Fruit fly (Drosophila melanogaster) whole organism, embryonic: ENCODE measurements around the gene CG17666.

ENCODE experiments used
- ATbp ChIP-seq: fragments of 200-800 bp; sonication (Bioruptor generic); optimal IDR thresholded peaks from 2 replicates; lab custom pipeline; 2017; ENCODE audit warnings: missing biosample characterization, mild to moderate bottlenecking, missing genetic modification characterization, missing genetic modification reagents
- Bgb ChIP-seq: fragments of 200-800 bp; sonication (Bioruptor generic); IDR thresholded peaks from 2 replicates; pipeline ENCODE4 v1.3.6; 2022; ENCODE audit warnings: missing biosample characterization, missing genetic modification characterization; ENCODE audit not compliant: partially characterized antibody
- CG1024 ChIP-seq: fragments of 200-800 bp; sonication (Bioruptor generic); IDR thresholded peaks from 2 replicates; pipeline ENCODE4 v1.3.6; 2022; ENCODE audit warnings: missing biosample characterization, missing genetic modification characterization
- CG10267 ChIP-seq: fragments of 200-800 bp; sonication (Bioruptor generic); optimal IDR thresholded peaks from 2 replicates; lab custom pipeline; 2018; ENCODE audit warnings: missing biosample characterization, mild to moderate bottlenecking, missing genetic modification characterization, moderate library complexity
- CG10462 ChIP-seq: fragments of 200-800 bp; sonication (Bioruptor generic); optimal IDR thresholded peaks from 2 replicates; lab custom pipeline; 2016; ENCODE audit warnings: missing biosample characterization, missing genetic modification characterization
- CG10654 ChIP-seq: fragments of 200-800 bp; sonication (Bioruptor generic); optimal IDR thresholded peaks from 2 replicates; lab custom pipeline; 2016; ENCODE audit warnings: missing biosample characterization, missing genetic modification characterization
- CG14014 ChIP-seq: fragments of 200-800 bp; sonication (Bioruptor generic); IDR thresholded peaks from 2 replicates; pipeline ENCODE4 v1.3.6; 2022; ENCODE audit warnings: missing biosample characterization, missing genetic modification characterization
- CG1603 ChIP-seq: fragments of 200-800 bp; sonication (Bioruptor generic); optimal IDR thresholded peaks from 2 replicates; lab custom pipeline; 2019; ENCODE audit warnings: missing biosample characterization, mild to moderate bottlenecking, missing genetic modification characterization, moderate library complexity
- CG16813 ChIP-seq: fragments of 200-800 bp; sonication (Bioruptor generic); IDR thresholded peaks from 3 replicates; pipeline ENCODE4 v1.3.6; 2022; ENCODE audit warnings: missing biosample characterization, missing genetic modification characterization; ENCODE audit not compliant: partially characterized antibody
- CG17829 ChIP-seq: fragments of 200-800 bp; optimal IDR thresholded peaks from 2 replicates; lab custom pipeline; 2019; ENCODE audit warnings: missing biosample characterization, mild to moderate bottlenecking, missing genetic modification characterization, moderate library complexity
- CG17912 ChIP-seq: fragments of 200-800 bp; sonication (Bioruptor generic); optimal IDR thresholded peaks from 2 replicates; lab custom pipeline; 2018; ENCODE audit warnings: missing biosample characterization, mild to moderate bottlenecking, missing genetic modification characterization
- CG18476 ChIP-seq: fragments of 200-800 bp; sonication (Bioruptor generic); optimal IDR thresholded peaks from 2 replicates; lab custom pipeline; 2016; ENCODE audit warnings: missing biosample characterization, mild to moderate bottlenecking, missing genetic modification characterization
- CG18599 ChIP-seq: fragments of 200-800 bp; sonication (Bioruptor generic); optimal IDR thresholded peaks from 3 replicates; lab custom pipeline; 2017; ENCODE audit warnings: missing biosample characterization, missing genetic modification characterization, mild to moderate bottlenecking, moderate library complexity, missing genetic modification reagents
- CG18619 ChIP-seq: fragments of 200-800 bp; sonication (Bioruptor generic); optimal IDR thresholded peaks from 3 replicates; lab custom pipeline; 2017; ENCODE audit warnings: missing biosample characterization, mild to moderate bottlenecking, missing genetic modification characterization
- CG3995 ChIP-seq: fragments of 200-800 bp; sonication (Bioruptor generic); optimal IDR thresholded peaks from 3 replicates; lab custom pipeline; 2016; ENCODE audit warnings: missing biosample characterization, missing genetic modification characterization
- CG4282 ChIP-seq: fragments of 200-800 bp; sonication (Bioruptor generic); optimal IDR thresholded peaks from 2 replicates; lab custom pipeline; 2016; ENCODE audit warnings: missing biosample characterization, missing genetic modification characterization
- CG4360 ChIP-seq: fragments of 200-800 bp; sonication (Bioruptor generic); IDR thresholded peaks from 2 replicates; pipeline ENCODE4 v1.3.6; 2022; ENCODE audit warnings: missing biosample characterization, missing genetic modification characterization
- CG4617 ChIP-seq: fragments of 200-800 bp; sonication (Bioruptor generic); optimal IDR thresholded peaks from 3 replicates; lab custom pipeline; 2016; ENCODE audit warnings: missing biosample characterization, missing genetic modification characterization, borderline replicate concordance
- CG4820 ChIP-seq: fragments of 200-800 bp; sonication (Bioruptor generic); optimal IDR thresholded peaks from 3 replicates; lab custom pipeline; 2016; ENCODE audit warnings: missing biosample characterization, missing genetic modification characterization
- CG7745 ChIP-seq: fragments of 200-800 bp; sonication (Bioruptor generic); optimal IDR thresholded peaks from 2 replicates; lab custom pipeline; 2018; ENCODE audit warnings: missing biosample characterization, mild to moderate bottlenecking, missing genetic modification characterization, moderate library complexity
- CG8089 ChIP-seq: fragments of 200-800 bp; sonication (Bioruptor generic); optimal IDR thresholded peaks from 3 replicates; lab custom pipeline; 2016; ENCODE audit warnings: missing biosample characterization, missing genetic modification characterization
- CG8281 ChIP-seq: fragments of 200-800 bp; sonication (Bioruptor generic); optimal IDR thresholded peaks from 2 replicates; lab custom pipeline; 2018; ENCODE audit warnings: missing biosample characterization, mild to moderate bottlenecking, missing genetic modification characterization, moderate library complexity
- CoRest ChIP-seq: fragments of 200-800 bp; sonication (Bioruptor generic); optimal IDR thresholded peaks from 3 replicates; lab custom pipeline; 2018; ENCODE audit warnings: missing biosample characterization, mild to moderate bottlenecking, missing genetic modification characterization, moderate library complexity
- D19A ChIP-seq: fragments of 200-800 bp; optimal IDR thresholded peaks from 3 replicates; lab custom pipeline; 2019; ENCODE audit warnings: missing biosample characterization, mild to moderate bottlenecking, missing genetic modification characterization, moderate library complexity
- Lhr ChIP-seq: fragments of 200-800 bp; sonication (Bioruptor generic); optimal IDR thresholded peaks from 3 replicates; lab custom pipeline; 2017; ENCODE audit warnings: mild to moderate bottlenecking, missing biosample characterization, missing genetic modification reagents, missing genetic modification characterization
- NK7.1 ChIP-seq: fragments of 200-800 bp; sonication (Bioruptor generic); optimal IDR thresholded peaks from 3 replicates; lab custom pipeline; 2016; ENCODE audit warnings: missing biosample characterization, missing genetic modification characterization
- Nf-YC ChIP-seq: fragments of 200-800 bp; optimal IDR thresholded peaks from 3 replicates; lab custom pipeline; 2019; ENCODE audit warnings: missing biosample characterization, mild to moderate bottlenecking, missing genetic modification characterization, moderate library complexity
- Ptx1 ChIP-seq: fragments of 200-800 bp; sonication (Bioruptor generic); IDR thresholded peaks from 2 replicates; pipeline ENCODE4 v1.3.6; 2022; ENCODE audit warnings: missing biosample characterization, missing genetic modification characterization
- Taf1 ChIP-seq: fragments of 200-800 bp; sonication (Bioruptor generic); IDR thresholded peaks from 2 replicates; pipeline ENCODE4 v1.3.6; 2022; ENCODE audit warnings: missing biosample characterization, missing genetic modification characterization
- ab ChIP-seq: fragments of 200-800 bp; sonication (Bioruptor generic); optimal IDR thresholded peaks from 2 replicates; lab custom pipeline; 2016; ENCODE audit warnings: missing biosample characterization, missing genetic modification characterization
- al ChIP-seq: fragments of 200-800 bp; sonication (Bioruptor generic); IDR thresholded peaks from 2 replicates; pipeline ENCODE4 v1.3.6; 2022; ENCODE audit warnings: missing biosample characterization, missing genetic modification characterization
- bab2 ChIP-seq: fragments of 200-800 bp; sonication (Bioruptor generic); optimal IDR thresholded peaks from 2 replicates; lab custom pipeline; 2016; ENCODE audit warnings: missing biosample characterization, missing genetic modification characterization
- cas ChIP-seq: fragments of 200-800 bp; sonication (Bioruptor generic); IDR thresholded peaks from 2 replicates; pipeline ENCODE4 v1.3.6; 2022; ENCODE audit warnings: missing biosample characterization, missing genetic modification characterization
- caup ChIP-seq: fragments of 200-800 bp; sonication (Bioruptor generic); optimal IDR thresholded peaks from 3 replicates; lab custom pipeline; 2017; ENCODE audit warnings: missing biosample characterization, mild to moderate bottlenecking, missing genetic modification characterization, moderate library complexity; ENCODE audit not compliant: severe bottlenecking
- chm ChIP-seq: fragments of 200-800 bp; sonication (Bioruptor generic); IDR thresholded peaks from 2 replicates; pipeline ENCODE4 v1.3.6; 2022; ENCODE audit warnings: missing biosample characterization, missing genetic modification characterization
- chn ChIP-seq: fragments of 200-800 bp; sonication (Bioruptor generic); optimal IDR thresholded peaks from 2 replicates; lab custom pipeline; 2016; ENCODE audit warnings: missing biosample characterization, missing genetic modification characterization
- crp ChIP-seq, 2 experiments: fragments of 200-800 bp; sonication (Bioruptor generic); optimal IDR thresholded peaks; 2 replicates in 1 of 2; 3 replicates in 1 of 2; lab custom pipeline; 2017; ENCODE audit warnings: missing biosample characterization in 2 of 2, missing genetic modification characterization in 2 of 2, mild to moderate bottlenecking in 1 of 2, moderate library complexity in 1 of 2
- dimm ChIP-seq: fragments of 200-800 bp; sonication (Bioruptor generic); IDR thresholded peaks from 2 replicates; pipeline ENCODE4 v1.3.6; 2022; ENCODE audit warnings: missing biosample characterization, missing genetic modification characterization
- grn ChIP-seq: fragments of 200-800 bp; sonication (Bioruptor generic); optimal IDR thresholded peaks from 3 replicates; lab custom pipeline; 2017; ENCODE audit warnings: missing biosample characterization, missing genetic modification characterization
- hb ChIP-seq: fragments of 200-800 bp; sonication (Bioruptor generic); IDR thresholded peaks from 3 replicates; pipeline ENCODE4 v1.3.6; 2022; ENCODE audit warnings: missing biosample characterization, missing genetic modification characterization; ENCODE audit not compliant: partially characterized antibody
- hkb ChIP-seq, 2 experiments: fragments of 200-800 bp in 1 of 2; fragments of >200 bp in 1 of 2; sonication (Bioruptor generic) in 1 of 2; IDR thresholded peaks in 1 of 2; optimal IDR thresholded peaks in 1 of 2; 2 replicates each; pipeline versions ENCODE4 v1.3.6 to Lab custom; 2017 to 2022; ENCODE audit warnings: missing biosample characterization in 1 of 2, missing genetic modification characterization in 1 of 2
- klu ChIP-seq: fragments of 200-800 bp; sonication (Bioruptor generic); IDR thresholded peaks from 2 replicates; pipeline ENCODE4 v1.3.6; 2022; ENCODE audit warnings: missing biosample characterization, missing genetic modification characterization
- luna ChIP-seq: fragments of 200-800 bp; sonication (Bioruptor generic); optimal IDR thresholded peaks from 2 replicates; lab custom pipeline; 2016; ENCODE audit warnings: missing biosample characterization, missing genetic modification characterization
- maf-S ChIP-seq: fragments of 200-800 bp; sonication (Bioruptor generic); optimal IDR thresholded peaks from 2 replicates; lab custom pipeline; 2016; ENCODE audit warnings: missing biosample characterization, missing genetic modification characterization
- nau ChIP-seq: fragments of 200-800 bp; sonication (Bioruptor generic); optimal IDR thresholded peaks from 3 replicates; lab custom pipeline; 2017; ENCODE audit warnings: missing biosample characterization, mild to moderate bottlenecking, missing genetic modification characterization, missing genetic modification reagents
- pho ChIP-seq: fragments of 200-800 bp; sonication (Bioruptor generic); optimal IDR thresholded peaks from 2 replicates; lab custom pipeline; 2016; ENCODE audit warnings: missing biosample characterization, missing genetic modification characterization
- pnt ChIP-seq: fragments of 200-800 bp; sonication (Bioruptor generic); optimal IDR thresholded peaks from 3 replicates; lab custom pipeline; 2016; ENCODE audit warnings: missing biosample characterization, missing genetic modification characterization
- salm ChIP-seq: fragments of 200-800 bp; sonication (Bioruptor generic); optimal IDR thresholded peaks from 2 replicates; lab custom pipeline; 2018; ENCODE audit warnings: missing biosample characterization, mild to moderate bottlenecking, missing genetic modification characterization
- sob ChIP-seq: fragments of 200-800 bp; sonication (Bioruptor generic); IDR thresholded peaks from 2 replicates; pipeline ENCODE4 v1.3.6; 2022; ENCODE audit warnings: missing biosample characterization, missing genetic modification characterization
- tll ChIP-seq, 2 experiments: fragments of 200-800 bp in 1 of 2; fragments of >200 bp in 1 of 2; sonication (Bioruptor generic) in 1 of 2; optimal IDR thresholded peaks; 2 replicates each; lab custom pipeline; 2017 to 2019; ENCODE audit warnings: missing biosample characterization in 2 of 2, missing genetic modification characterization in 2 of 2, mild to moderate bottlenecking in 1 of 2, moderate library complexity in 1 of 2
- unpg ChIP-seq: fragments of 200-800 bp; sonication (Bioruptor generic); optimal IDR thresholded peaks from 3 replicates; lab custom pipeline; 2018; ENCODE audit warnings: missing biosample characterization, mild to moderate bottlenecking, missing genetic modification characterization, moderate library complexity

The CG17666 gene

DNA sequence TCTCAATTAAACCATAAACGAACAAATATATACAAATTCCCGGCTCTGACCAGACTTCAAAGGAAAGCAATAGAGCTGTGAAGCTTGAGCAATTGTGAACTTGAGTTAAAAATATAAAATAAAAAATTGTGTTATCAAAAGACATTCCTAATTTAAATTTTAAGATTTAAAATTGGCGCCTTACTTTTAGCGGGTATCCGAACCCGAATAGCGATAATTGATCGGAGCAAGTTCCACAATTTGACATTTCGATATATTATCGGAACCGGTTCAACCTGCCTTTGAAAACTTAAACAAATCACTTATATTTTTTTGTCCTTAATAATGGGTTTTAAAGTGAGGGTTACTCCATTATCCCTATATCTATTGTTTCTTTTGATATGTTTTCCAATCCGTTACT lies 48.4 kb upstream of the CG17666 start (continued):
- TF ChIP-seq dimm (no peak), bab2 (no peak), CG4617 (no peak), hkb (optimal IDR thresholded peaks at IDR 0.05; lab: Kevin White, UChicago) (no peak), hkb (GFP tag; IDR thresholded peaks at IDR 0.05; lab: Robert Waterston, UW) (no peak), caup (GFP tag; lab: Kevin White, UChicago) (no peak), grn (GFP tag; lab: Kevin White, UChicago) (no peak), Ptx1 (GFP tag; lab: Robert Waterston, UW) (no peak), CG18599 (GFP tag; lab: Kevin White, UChicago) (no peak), Lhr (GFP tag; lab: Kevin White, UChicago) (peak; percentile 33), CG1024 (GFP tag; lab: Robert Waterston, UW) (no peak), nau (no peak), sob (GFP tag; lab: Robert Waterston, UW) (no peak), pho (GFP tag; lab: Kevin White, UChicago) (no peak), Bgb (GFP tag; lab: Robert Waterston, UW) (peak; percentile 68), CG10267 (peak; percentile 4), CG4820 (no peak), CG1603 (tag; lab: Kevin White, UChicago) (peak; percentile 54), CG10654 (GFP tag; lab: Kevin White, UChicago) (no peak), maf-S (GFP tag; lab: Kevin White, UChicago) (no peak), NK7.1 (GFP tag; lab: Kevin White, UChicago) (no peak), hb (GFP tag; lab: Robert Waterston, UW) (peak; percentile 13; the same call in 1 of the 3 replicates), al (GFP tag; lab: Robert Waterston, UW) (no peak), CG10462 (no peak), unpg (GFP tag; lab: Kevin White, UChicago) (no peak), CoRest (no peak), CG7745 (tag; lab: Kevin White, UChicago) (no peak), chn (no peak), CG4360 (GFP tag; lab: Robert Waterston, UW) (no peak), Taf1 (no peak), CG8281 (no peak), pnt (GFP tag; lab: Kevin White, UChicago) (no peak), cas (no peak), klu (GFP tag; lab: Robert Waterston, UW) (no peak), CG16813 (GFP tag; lab: Robert Waterston, UW) (peak; percentile 64; the same call in 2 of the 3 replicates), ATbp (GFP tag; lab: Kevin White, UChicago) (no peak), CG3995 (no peak), chm (GFP tag; lab: Robert Waterston, UW) (no peak), CG17912 (no peak), crp (GFP tag; optimal IDR thresholded peaks at IDR 0.05; lab: Kevin White, UChicago) (no peak), D19A (tag; lab: Kevin White, UChicago) (no peak), Nf-YC (tag; lab: Kevin White, UChicago) (no peak), tll (GFP tag; optimal IDR thresholded peaks at IDR 0.05; lab: Kevin White, UChicago) (no peak), CG4282 (GFP tag; lab: Kevin White, UChicago) (no peak), salm (tag; lab: Kevin White, UChicago) (no peak), luna (GFP tag; lab: Kevin White, UChicago) (no peak), CG18619 (GFP tag; lab: Kevin White, UChicago) (no peak), CG17829 (tag; lab: Kevin White, UChicago) (no peak), CG14014 (GFP tag; lab: Robert Waterston, UW) (no peak), CG18476 (no peak), CG8089 (GFP tag; lab: Kevin White, UChicago) (no peak), ab (no peak)
